Worm (Caenorhabditis elegans) whole organism, late embryonic: ENCODE data around the gene twk-25.

Experiments
- C08G9.2 ChIP-seq: sonication (generic microtip); optimal IDR thresholded peaks from 2 replicates; lab custom pipeline; 2016; ENCODE audit warnings: mild to moderate bottlenecking, missing genetic modification characterization, moderate library complexity, missing compliant biosample characterization
- F13H6.1 ChIP-seq: sonication (generic microtip); optimal IDR thresholded peaks from 2 replicates; lab custom pipeline; 2016; ENCODE audit warnings: missing genetic modification characterization, missing compliant biosample characterization
- T23F11.4 ChIP-seq: fragments of 200-800 bp; sonication (Bioruptor generic); optimal IDR thresholded peaks from 2 replicates; lab custom pipeline; 2018; ENCODE audit warnings: mild to moderate bottlenecking, missing genetic modification characterization, missing compliant biosample characterization
- ahr-1 ChIP-seq: sonication (generic microtip); optimal IDR thresholded peaks from 2 replicates; lab custom pipeline; 2016; ENCODE audit warnings: missing genetic modification characterization, missing compliant biosample characterization
- ama-1 ChIP-seq: fragments of 150-350 bp; optimal IDR thresholded peaks from 2 replicates; lab custom pipeline; 2014
- ceh-14 ChIP-seq: sonication (generic microtip); optimal IDR thresholded peaks from 2 replicates; lab custom pipeline; 2016; ENCODE audit warnings: missing genotype, missing genetic modification characterization, missing compliant biosample characterization
- ceh-18 ChIP-seq: sonication (generic microtip); optimal IDR thresholded peaks from 2 replicates; lab custom pipeline; 2016; ENCODE audit warnings: missing genetic modification characterization, missing compliant biosample characterization
- ceh-19 ChIP-seq: fragments of 200-800 bp; sonication (Bioruptor generic); optimal IDR thresholded peaks from 2 replicates; lab custom pipeline; 2018; ENCODE audit warnings: mild to moderate bottlenecking, missing genetic modification characterization, missing compliant biosample characterization
- ceh-2 ChIP-seq: sonication (generic microtip); optimal IDR thresholded peaks from 2 replicates; lab custom pipeline; 2016; ENCODE audit warnings: missing genotype, missing genetic modification characterization, missing compliant biosample characterization
- ceh-22 ChIP-seq: sonication (generic microtip); optimal IDR thresholded peaks from 2 replicates; lab custom pipeline; 2017; ENCODE audit warnings: missing biosample characterization, missing genetic modification characterization
- ceh-30 ChIP-seq: fragments of 150-350 bp; optimal IDR thresholded peaks from 2 replicates; lab custom pipeline; 2014; ENCODE audit warnings: missing biosample characterization, missing genetic modification characterization
- ceh-31 ChIP-seq: sonication (generic microtip); optimal IDR thresholded peaks from 2 replicates; lab custom pipeline; 2016; ENCODE audit warnings: missing genetic modification characterization, missing compliant biosample characterization
- ceh-34 ChIP-seq: sonication (generic microtip); optimal IDR thresholded peaks from 2 replicates; lab custom pipeline; 2016; ENCODE audit warnings: mild to moderate bottlenecking, missing genetic modification characterization, missing compliant biosample characterization
- ceh-45 ChIP-seq: fragments of 200-800 bp; sonication (Bioruptor generic); IDR thresholded peaks from 2 replicates; pipeline ENCODE4 v1.3.6; 2022; ENCODE audit warnings: missing genetic modification reagents, missing genetic modification characterization, missing compliant biosample characterization
- ceh-48 ChIP-seq: sonication (generic microtip); optimal IDR thresholded peaks from 2 replicates; lab custom pipeline; 2016; ENCODE audit warnings: missing genetic modification characterization, inconsistent platforms, missing compliant biosample characterization
- ceh-6 ChIP-seq: fragments of 200-800 bp; sonication (Bioruptor generic); optimal IDR thresholded peaks from 2 replicates; lab custom pipeline; 2018; ENCODE audit warnings: mild to moderate bottlenecking, missing genetic modification characterization, missing compliant biosample characterization
- ceh-9 ChIP-seq: sonication (generic microtip); optimal IDR thresholded peaks from 2 replicates; lab custom pipeline; 2016; ENCODE audit warnings: mild to moderate bottlenecking, missing genetic modification characterization, inconsistent platforms, missing compliant biosample characterization
- che-1 ChIP-seq: sonication (generic microtip); optimal IDR thresholded peaks from 2 replicates; lab custom pipeline; 2016; ENCODE audit warnings: mild to moderate bottlenecking, missing genetic modification characterization, missing compliant biosample characterization
- dmd-4 ChIP-seq: sonication (generic microtip); optimal IDR thresholded peaks from 2 replicates; lab custom pipeline; 2016; ENCODE audit warnings: borderline replicate concordance, missing genetic modification characterization, missing compliant biosample characterization
- dve-1 ChIP-seq: sonication (generic microtip); optimal IDR thresholded peaks from 2 replicates; lab custom pipeline; 2017; ENCODE audit warnings: antibody characterized with exemption, mild to moderate bottlenecking, missing genetic modification characterization, missing compliant biosample characterization
- elt-2 ChIP-seq: sonication (generic microtip); optimal IDR thresholded peaks from 2 replicates; lab custom pipeline; 2016; ENCODE audit warnings: missing genetic modification reagents, missing genetic modification characterization, missing compliant biosample characterization
- ets-4 ChIP-seq: sonication (generic microtip); optimal IDR thresholded peaks from 2 replicates; lab custom pipeline; 2016; ENCODE audit warnings: missing genetic modification characterization, missing compliant biosample characterization
- eyg-1 ChIP-seq: sonication (generic microtip); optimal IDR thresholded peaks from 2 replicates; lab custom pipeline; 2016; ENCODE audit warnings: missing genotype, missing genetic modification characterization, missing compliant biosample characterization
- fkh-10 ChIP-seq: fragments of 150-350 bp; optimal IDR thresholded peaks from 2 replicates; lab custom pipeline; 2014; ENCODE audit warnings: missing biosample characterization, missing genetic modification reagents, missing genetic modification characterization
- fkh-6 ChIP-seq: sonication (generic microtip); optimal IDR thresholded peaks from 2 replicates; lab custom pipeline; 2016; ENCODE audit warnings: missing genetic modification characterization, missing compliant biosample characterization
- gmeb-2 ChIP-seq: sonication (generic microtip); optimal IDR thresholded peaks from 2 replicates; lab custom pipeline; 2016; ENCODE audit warnings: missing genetic modification characterization, inconsistent platforms, missing compliant biosample characterization
- hlh-13 ChIP-seq: fragments of 200-800 bp; sonication (Bioruptor generic); optimal IDR thresholded peaks from 2 replicates; lab custom pipeline; 2018; ENCODE audit warnings: mild to moderate bottlenecking, missing genetic modification characterization, missing compliant biosample characterization
- hlh-15 ChIP-seq: sonication (generic microtip); optimal IDR thresholded peaks from 2 replicates; lab custom pipeline; 2016; ENCODE audit warnings: missing genetic modification characterization, missing compliant biosample characterization
- hlh-30 ChIP-seq: sonication (generic microtip); optimal IDR thresholded peaks from 2 replicates; lab custom pipeline; 2017; ENCODE audit warnings: antibody characterized with exemption, missing genetic modification characterization, missing compliant biosample characterization; ENCODE audit not compliant: insufficient read depth
- hlh-8 ChIP-seq: sonication (generic microtip); optimal IDR thresholded peaks from 2 replicates; lab custom pipeline; 2016; ENCODE audit warnings: missing genotype, missing genetic modification characterization, missing compliant biosample characterization
- lin-11 ChIP-seq: fragments of 200-800 bp; sonication (Bioruptor generic); optimal IDR thresholded peaks from 2 replicates; lab custom pipeline; 2018; ENCODE audit warnings: mild to moderate bottlenecking, missing genetic modification characterization, missing compliant biosample characterization
- madf-2 ChIP-seq: sonication (generic microtip); optimal IDR thresholded peaks from 2 replicates; lab custom pipeline; 2017; ENCODE audit warnings: missing genetic modification characterization, missing compliant biosample characterization
- mec-3 ChIP-seq: sonication (generic microtip); optimal IDR thresholded peaks from 2 replicates; lab custom pipeline; 2016; ENCODE audit warnings: borderline replicate concordance, missing genetic modification characterization, missing compliant biosample characterization
- nfya-1 ChIP-seq: sonication (generic microtip); optimal IDR thresholded peaks from 2 replicates; lab custom pipeline; 2017; ENCODE audit warnings: missing genetic modification characterization, mild to moderate bottlenecking, missing compliant biosample characterization, antibody characterized with exemption, moderate library complexity
- nhr-11 ChIP-seq: fragments of 150-350 bp; optimal IDR thresholded peaks from 2 replicates; lab custom pipeline; 2014; ENCODE audit warnings: missing biosample characterization, missing genetic modification characterization
- npax-4 ChIP-seq: sonication (generic microtip); optimal IDR thresholded peaks from 2 replicates; lab custom pipeline; 2016; ENCODE audit warnings: missing genetic modification characterization, missing compliant biosample characterization
- odd-2 ChIP-seq: sonication (generic microtip); optimal IDR thresholded peaks from 2 replicates; lab custom pipeline; 2017; ENCODE audit warnings: antibody characterized with exemption, mild to moderate bottlenecking, missing genetic modification characterization, missing compliant biosample characterization
- pag-3 ChIP-seq: sonication (generic microtip); optimal IDR thresholded peaks from 2 replicates; lab custom pipeline; 2016; ENCODE audit warnings: missing compliant biosample characterization, missing genetic modification characterization, borderline replicate concordance
- pat-9 ChIP-seq: fragments of 200-800 bp; sonication (Bioruptor generic); optimal IDR thresholded peaks from 2 replicates; lab custom pipeline; 2018; ENCODE audit warnings: mild to moderate bottlenecking, missing genetic modification characterization, moderate library complexity, missing compliant biosample characterization
- pax-1 ChIP-seq: fragments of 150-350 bp; optimal IDR thresholded peaks from 2 replicates; lab custom pipeline; 2014; ENCODE audit warnings: missing biosample characterization, missing genetic modification characterization
- pha-2 ChIP-seq: sonication (generic microtip); optimal IDR thresholded peaks from 2 replicates; lab custom pipeline; 2017; ENCODE audit warnings: mild to moderate bottlenecking, missing genetic modification characterization, missing compliant biosample characterization
- pha-4 ChIP-seq: fragments of 150-350 bp; optimal IDR thresholded peaks from 2 replicates; lab custom pipeline; 2018; ENCODE audit warnings: missing biosample characterization, missing genetic modification reagents, missing genetic modification characterization
- pros-1 ChIP-seq: fragments of 150-350 bp; optimal IDR thresholded peaks from 2 replicates; lab custom pipeline; 2014; ENCODE audit warnings: missing biosample characterization, missing genetic modification reagents, missing genetic modification characterization
- ref-2 ChIP-seq: sonication (generic microtip); optimal IDR thresholded peaks from 2 replicates; lab custom pipeline; 2016; ENCODE audit warnings: missing genetic modification characterization, missing compliant biosample characterization
- rnt-1 ChIP-seq: sonication (generic microtip); optimal IDR thresholded peaks from 2 replicates; lab custom pipeline; 2016; ENCODE audit warnings: missing genetic modification characterization, missing compliant biosample characterization
- sox-2 ChIP-seq: fragments of 200-800 bp; sonication (Bioruptor generic); IDR thresholded peaks from 2 replicates; pipeline ENCODE4 v1.3.6; 2022; ENCODE audit warnings: missing genetic modification reagents, missing genetic modification characterization, missing compliant biosample characterization
- sox-4 ChIP-seq: sonication (generic microtip); optimal IDR thresholded peaks from 2 replicates; lab custom pipeline; 2017; ENCODE audit warnings: mild to moderate bottlenecking, missing genetic modification characterization, inconsistent platforms, missing compliant biosample characterization
- tbx-2 ChIP-seq: sonication (generic microtip); optimal IDR thresholded peaks from 2 replicates; lab custom pipeline; 2016; ENCODE audit warnings: missing genetic modification characterization, missing compliant biosample characterization
- ttx-3 ChIP-seq: sonication (generic microtip); optimal IDR thresholded peaks from 2 replicates; lab custom pipeline; 2016; ENCODE audit warnings: missing genetic modification reagents, missing genetic modification characterization, missing compliant biosample characterization
- unc-55 ChIP-seq: sonication (generic microtip); optimal IDR thresholded peaks from 2 replicates; lab custom pipeline; 2017; ENCODE audit warnings: missing biosample characterization, missing genetic modification reagents, missing genetic modification characterization
- unc-86 ChIP-seq: sonication (generic microtip); optimal IDR thresholded peaks from 2 replicates; lab custom pipeline; 2016; ENCODE audit warnings: missing genetic modification characterization, missing compliant biosample characterization
- ztf-16 ChIP-seq: sonication (generic microtip); optimal IDR thresholded peaks from 2 replicates; lab custom pipeline; 2017; ENCODE audit warnings: missing genetic modification characterization, missing compliant biosample characterization

twk-25 gene

ce11 chrIV:11523685-11524084 lies 19.2 kb downstream of the twk-25 start:
- TF ChIP-seq fkh-10 (no peak), hlh-30 (tag; lab: Kevin White, UChicago) (peak; percentile 1)
- TF ChIP-seq, all 69 proteins: peak for 1

DNA sequence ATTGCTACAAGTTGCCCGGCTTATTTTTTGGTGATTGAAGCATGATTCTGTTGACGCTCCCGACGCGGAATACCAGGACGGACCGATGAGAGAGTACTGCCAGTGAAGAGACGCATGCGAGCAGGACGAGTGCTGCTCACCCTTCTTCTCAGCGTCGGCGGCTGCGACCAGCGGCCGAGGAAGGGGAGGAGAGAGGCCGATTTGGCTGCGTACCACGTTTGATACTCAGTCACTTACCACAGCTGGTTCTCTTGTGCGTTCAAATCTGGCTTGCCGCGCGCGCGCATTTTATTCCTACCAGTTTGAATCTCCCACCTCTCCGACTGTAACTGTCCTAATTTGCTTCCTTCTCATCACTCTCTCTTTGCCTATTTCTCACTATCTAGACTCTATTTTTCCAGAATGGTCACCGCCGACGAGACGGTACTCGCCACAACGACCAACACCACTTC lies 19.8 kb downstream of the twk-25 start, which contains the start of gene mep-1:
TSS of gene mep-1 (plus strand) at position 402 of the 452 bp plus-strand sequence.
- TF ChIP-seq ceh-45 (GFP tag; lab: Robert Waterston, UW) (no peak), T23F11.4 (no peak), dmd-4 (tag; lab: Kevin White, UChicago) (peak; percentile 55), tbx-2 (tag; lab: Kevin White, UChicago) (peak; percentile 69), npax-4 (tag; lab: Kevin White, UChicago) (no peak), odd-2 (tag; lab: Kevin White, UChicago) (no peak), gmeb-2 (tag; lab: Kevin White, UChicago) (no peak), F13H6.1 (tag; lab: Kevin White, UChicago) (no peak), unc-55 (peak; percentile 5), hlh-13 (no peak), pag-3 (no peak), elt-2 (tag; lab: Kevin White, UChicago) (no peak), pha-4 (tag; lab: Kevin White, UChicago) (no peak), dve-1 (no peak), ref-2 (peak; percentile 9), ceh-6 (GFP tag; lab: Kevin White, UChicago) (peak; percentile 5), pax-1 (tag; lab: Kevin White, UChicago) (no peak), lin-11 (no peak), ceh-31 (tag; lab: Kevin White, UChicago) (peak; percentile 65), C08G9.2 (tag; lab: Kevin White, UChicago) (peak; percentile 17), sox-4 (tag; lab: Kevin White, UChicago) (no peak), sox-2 (no peak), pha-2 (tag; lab: Kevin White, UChicago) (no peak), ahr-1 (tag; lab: Kevin White, UChicago) (no peak), ceh-14 (no peak), hlh-15 (tag; lab: Kevin White, UChicago) (no peak), madf-2 (tag; lab: Kevin White, UChicago) (peak; percentile 72), ets-4 (tag; lab: Kevin White, UChicago) (no peak), ttx-3 (tag; lab: Kevin White, UChicago) (no peak), ceh-48 (tag; lab: Kevin White, UChicago) (no peak), pros-1 (tag; lab: Kevin White, UChicago) (no peak), eyg-1 (tag; lab: Kevin White, UChicago) (peak; percentile 61), ceh-18 (peak; percentile 43), ztf-16 (tag; lab: Kevin White, UChicago) (peak; percentile 2), ceh-2 (no peak), mec-3 (tag; lab: Kevin White, UChicago) (no peak), nhr-11 (tag; lab: Kevin White, UChicago) (no peak), ceh-30 (tag; lab: Kevin White, UChicago) (no peak), rnt-1 (tag; lab: Kevin White, UChicago) (peak; percentile 61), ceh-19 (GFP tag; lab: Kevin White, UChicago) (no peak), unc-86 (tag; lab: Kevin White, UChicago) (no peak), nfya-1 (tag; lab: Kevin White, UChicago) (peak; percentile 52), ceh-34 (tag; lab: Kevin White, UChicago) (peak; percentile 62), che-1 (tag; lab: Kevin White, UChicago) (no peak), pat-9 (tag; lab: Kevin White, UChicago) (no peak), ceh-22 (tag; lab: Kevin White, UChicago) (no peak), ama-1 (lab: Kevin White, UChicago) (no peak), fkh-6 (tag; lab: Kevin White, UChicago) (no peak), hlh-8 (no peak), hlh-30 (tag; lab: Kevin White, UChicago) (peak; percentile 31), ceh-9 (tag; lab: Kevin White, UChicago) (no peak)
